Fruit fly (Drosophila melanogaster) whole organism, embryonic: ENCODE data around the gene Ssu72.

ENCODE experiments used
- Abd-B ChIP-seq: fragments of 200-800 bp; sonication (Bioruptor generic); optimal IDR thresholded peaks from 2 replicates; lab custom pipeline; 2018; ENCODE audit warnings: missing biosample characterization, mild to moderate bottlenecking, missing genetic modification characterization, moderate library complexity
- Aef1 ChIP-seq: fragments of 200-800 bp; sonication (Bioruptor generic); IDR thresholded peaks from 3 replicates; pipeline ENCODE4 v1.3.6; 2022; ENCODE audit warnings: missing biosample characterization, missing genetic modification characterization
- B-H1 ChIP-seq: fragments of 200-800 bp; sonication (Bioruptor generic); IDR thresholded peaks from 3 replicates; pipeline ENCODE4 v1.3.6; 2022; ENCODE audit warnings: missing biosample characterization, missing genetic modification characterization
- Blimp-1 ChIP-seq: fragments of 200-800 bp; sonication (Bioruptor generic); optimal IDR thresholded peaks from 3 replicates; lab custom pipeline; 2018; ENCODE audit warnings: missing biosample characterization, missing genetic modification characterization, mild to moderate bottlenecking, moderate library complexity, missing genetic modification reagents
- CG13775 ChIP-seq: fragments of 200-800 bp; sonication (Bioruptor generic); optimal IDR thresholded peaks from 3 replicates; lab custom pipeline; 2017; ENCODE audit warnings: missing biosample characterization, mild to moderate bottlenecking, missing genetic modification characterization
- CG14014 ChIP-seq: fragments of 200-800 bp; sonication (Bioruptor generic); IDR thresholded peaks from 2 replicates; pipeline ENCODE4 v1.3.6; 2022; ENCODE audit warnings: missing biosample characterization, missing genetic modification characterization
- CG14860 ChIP-seq: fragments of 200-800 bp; sonication (Bioruptor generic); IDR thresholded peaks from 3 replicates; pipeline ENCODE4 v1.3.6; 2022; ENCODE audit warnings: missing biosample characterization, missing genetic modification characterization; ENCODE audit not compliant: partially characterized antibody
- CG1602 ChIP-seq: fragments of 200-800 bp; sonication (Bioruptor generic); optimal IDR thresholded peaks from 3 replicates; lab custom pipeline; 2016; ENCODE audit warnings: missing biosample characterization, missing genetic modification characterization
- CG17802 ChIP-seq: fragments of 200-800 bp; sonication (Bioruptor generic); optimal IDR thresholded peaks from 2 replicates; lab custom pipeline; 2018; ENCODE audit warnings: missing biosample characterization, mild to moderate bottlenecking, missing genetic modification characterization, moderate library complexity
- CG1832 ChIP-seq: fragments of 200-800 bp; sonication (Bioruptor generic); optimal IDR thresholded peaks from 2 replicates; lab custom pipeline; 2017; ENCODE audit warnings: missing biosample characterization, mild to moderate bottlenecking, missing genetic modification characterization, inconsistent platforms
- CG18476 ChIP-seq: fragments of 200-800 bp; sonication (Bioruptor generic); optimal IDR thresholded peaks from 2 replicates; lab custom pipeline; 2016; ENCODE audit warnings: missing biosample characterization, mild to moderate bottlenecking, missing genetic modification characterization
- CG31365 ChIP-seq: fragments of 200-800 bp; sonication (Bioruptor generic); optimal IDR thresholded peaks from 2 replicates; lab custom pipeline; 2018; ENCODE audit warnings: missing biosample characterization, mild to moderate bottlenecking, missing genetic modification characterization
- CG3281 ChIP-seq: fragments of 200-800 bp; sonication (Bioruptor generic); optimal IDR thresholded peaks from 3 replicates; lab custom pipeline; 2017; ENCODE audit warnings: missing biosample characterization, mild to moderate bottlenecking, missing genetic modification characterization
- CG4404 ChIP-seq: fragments of 200-800 bp; sonication (Bioruptor generic); IDR thresholded peaks from 2 replicates; pipeline ENCODE4 v1.3.6; 2022; ENCODE audit warnings: missing biosample characterization, missing genetic modification characterization
- CG6689 ChIP-seq: fragments of 200-800 bp; sonication (Bioruptor generic); IDR thresholded peaks from 2 replicates; pipeline ENCODE4 v1.3.6; 2022; ENCODE audit warnings: missing biosample characterization, missing genetic modification characterization
- CG7271 ChIP-seq: fragments of 200-800 bp; sonication (Bioruptor generic); optimal IDR thresholded peaks from 2 replicates; lab custom pipeline; 2018; ENCODE audit warnings: missing biosample characterization, mild to moderate bottlenecking, missing genetic modification characterization, moderate library complexity
- CG7357 ChIP-seq: fragments of 200-800 bp; sonication (Bioruptor generic); IDR thresholded peaks from 3 replicates; pipeline ENCODE4 v1.3.6; 2022; ENCODE audit warnings: missing biosample characterization, missing genetic modification characterization
- CG9797 ChIP-seq: fragments of 200-800 bp; sonication (Bioruptor generic); optimal IDR thresholded peaks from 3 replicates; lab custom pipeline; 2018; ENCODE audit warnings: missing biosample characterization, mild to moderate bottlenecking, missing genetic modification characterization
- CoRest ChIP-seq: fragments of 200-800 bp; sonication (Bioruptor generic); optimal IDR thresholded peaks from 3 replicates; lab custom pipeline; 2018; ENCODE audit warnings: missing biosample characterization, mild to moderate bottlenecking, missing genetic modification characterization, moderate library complexity
- CrebB ChIP-seq: fragments of 200-800 bp; sonication (Bioruptor generic); optimal IDR thresholded peaks from 3 replicates; lab custom pipeline; 2018; ENCODE audit warnings: missing biosample characterization, mild to moderate bottlenecking, missing genetic modification characterization
- Doc2 ChIP-seq: fragments of 200-800 bp; sonication (Bioruptor generic); IDR thresholded peaks from 2 replicates; pipeline ENCODE4 v1.3.6; 2022; ENCODE audit warnings: missing biosample characterization, missing genetic modification characterization
- Ets97D ChIP-seq: fragments of 200-800 bp; sonication (Bioruptor generic); optimal IDR thresholded peaks from 3 replicates; lab custom pipeline; 2016; ENCODE audit warnings: missing biosample characterization, missing genetic modification characterization
- Fer3 ChIP-seq: fragments of 200-800 bp; sonication (Bioruptor generic); optimal IDR thresholded peaks from 2 replicates; lab custom pipeline; 2018; ENCODE audit warnings: missing biosample characterization, mild to moderate bottlenecking, missing genetic modification characterization, moderate library complexity
- Gsc ChIP-seq: fragments of 200-800 bp; sonication (Bioruptor generic); IDR thresholded peaks from 2 replicates; pipeline ENCODE4 v1.3.6; 2022; ENCODE audit warnings: missing biosample characterization, missing genetic modification characterization
- HLH4C ChIP-seq: fragments of 200-800 bp; sonication (Bioruptor generic); IDR thresholded peaks from 3 replicates; pipeline ENCODE4 v1.3.6; 2022; ENCODE audit warnings: missing biosample characterization, missing genetic modification characterization; ENCODE audit not compliant: partially characterized antibody
- MTF-1 ChIP-seq: fragments of 200-800 bp; sonication (Bioruptor generic); optimal IDR thresholded peaks from 2 replicates; lab custom pipeline; 2018; ENCODE audit warnings: missing biosample characterization, mild to moderate bottlenecking, missing genetic modification characterization, borderline replicate concordance
- Neu2 ChIP-seq: fragments of 200-800 bp; sonication (Bioruptor generic); optimal IDR thresholded peaks from 3 replicates; lab custom pipeline; 2016; ENCODE audit warnings: missing biosample characterization, missing genetic modification characterization, borderline replicate concordance
- Side ChIP-seq: fragments of 200-800 bp; sonication (Bioruptor generic); optimal IDR thresholded peaks from 2 replicates; lab custom pipeline; 2016; ENCODE audit warnings: missing biosample characterization, missing genetic modification characterization
- Sox100B ChIP-seq: fragments of 200-800 bp; sonication (Bioruptor generic); optimal IDR thresholded peaks from 3 replicates; lab custom pipeline; 2018; ENCODE audit warnings: missing biosample characterization, mild to moderate bottlenecking, missing genetic modification characterization
- Sox102F ChIP-seq: fragments of 200-800 bp; sonication (Bioruptor generic); optimal IDR thresholded peaks from 2 replicates; lab custom pipeline; 2018; ENCODE audit warnings: missing biosample characterization, mild to moderate bottlenecking, missing genetic modification characterization, moderate library complexity
- Tbp ChIP-seq: fragments of >200 bp; optimal IDR thresholded peaks from 2 replicates; lab custom pipeline; 2018; ENCODE audit warnings: missing biosample characterization, missing genetic modification characterization
- Usf ChIP-seq: fragments of 200-800 bp; sonication (Bioruptor generic); optimal IDR thresholded peaks from 2 replicates; lab custom pipeline; 2017; ENCODE audit warnings: missing genotype, missing biosample characterization, missing genetic modification characterization
- abd-A ChIP-seq: fragments of 200-800 bp; sonication (Bioruptor generic); optimal IDR thresholded peaks from 3 replicates; lab custom pipeline; 2019; ENCODE audit warnings: missing biosample characterization, mild to moderate bottlenecking, missing genetic modification characterization, moderate library complexity
- bab2 ChIP-seq: fragments of 200-800 bp; sonication (Bioruptor generic); optimal IDR thresholded peaks from 2 replicates; lab custom pipeline; 2016; ENCODE audit warnings: missing biosample characterization, missing genetic modification characterization
- ci ChIP-seq: fragments of 200-800 bp; sonication (Bioruptor generic); IDR thresholded peaks from 3 replicates; pipeline ENCODE4 v1.3.6; 2022; ENCODE audit warnings: missing biosample characterization, missing genetic modification characterization
- cwo ChIP-seq: fragments of 200-800 bp; sonication (Bioruptor generic); optimal IDR thresholded peaks from 3 replicates; lab custom pipeline; 2017; ENCODE audit warnings: missing biosample characterization, missing genetic modification characterization, mild to moderate bottlenecking, moderate library complexity, missing genetic modification reagents
- dan ChIP-seq: fragments of 200-800 bp; sonication (Bioruptor generic); IDR thresholded peaks from 2 replicates; pipeline ENCODE4 v1.3.6; 2022; ENCODE audit warnings: missing biosample characterization, missing genetic modification characterization
- ems ChIP-seq: fragments of 200-800 bp; sonication (Bioruptor generic); optimal IDR thresholded peaks from 3 replicates; lab custom pipeline; 2016; ENCODE audit warnings: missing biosample characterization, missing genetic modification characterization
- esg ChIP-seq: fragments of 200-800 bp; sonication (Bioruptor generic); conservative IDR thresholded peaks from 2 replicates; pipeline ENCODE4 v1.3.6; 2022; ENCODE audit warnings: missing biosample characterization, missing genetic modification characterization
- eve ChIP-seq, 2 experiments: fragments of >200 bp; optimal IDR thresholded peaks; 2 replicates each; lab custom pipeline; 2017; ENCODE audit warnings: missing biosample characterization in 2 of 2, missing genetic modification characterization in 2 of 2
- ftz-f1 ChIP-seq: fragments of 200-800 bp; sonication (Bioruptor generic); optimal IDR thresholded peaks from 2 replicates; lab custom pipeline; 2016; ENCODE audit warnings: missing biosample characterization, missing genetic modification characterization
- ham ChIP-seq: fragments of 200-800 bp; sonication (Bioruptor generic); IDR thresholded peaks from 2 replicates; pipeline ENCODE4 v1.3.6; 2022; ENCODE audit warnings: missing biosample characterization, missing genetic modification characterization
- ind ChIP-seq: fragments of 200-800 bp; sonication (Bioruptor generic); optimal IDR thresholded peaks from 3 replicates; lab custom pipeline; 2016; ENCODE audit warnings: missing biosample characterization, missing genetic modification characterization
- kni ChIP-seq: fragments of 200-800 bp; sonication (Bioruptor generic); optimal IDR thresholded peaks from 3 replicates; lab custom pipeline; 2017; ENCODE audit warnings: mild to moderate bottlenecking, missing biosample characterization, missing genetic modification reagents, missing genetic modification characterization
- lbe ChIP-seq: fragments of 200-800 bp; sonication (Bioruptor generic); optimal IDR thresholded peaks from 2 replicates; lab custom pipeline; 2016; ENCODE audit warnings: missing biosample characterization, mild to moderate bottlenecking, missing genetic modification characterization
- salm ChIP-seq: fragments of 200-800 bp; sonication (Bioruptor generic); optimal IDR thresholded peaks from 2 replicates; lab custom pipeline; 2018; ENCODE audit warnings: missing biosample characterization, mild to moderate bottlenecking, missing genetic modification characterization
- ssp ChIP-seq: fragments of 200-800 bp; sonication (Bioruptor generic); IDR thresholded peaks from 2 replicates; pipeline ENCODE4 v1.3.6; 2022; ENCODE audit warnings: missing biosample characterization, missing genetic modification characterization
- stc ChIP-seq: fragments of 200-800 bp; sonication (Bioruptor generic); IDR thresholded peaks from 2 replicates; pipeline ENCODE4 v1.3.6; 2022; ENCODE audit warnings: missing biosample characterization, missing genetic modification characterization
- unpg ChIP-seq: fragments of 200-800 bp; sonication (Bioruptor generic); optimal IDR thresholded peaks from 3 replicates; lab custom pipeline; 2018; ENCODE audit warnings: missing biosample characterization, mild to moderate bottlenecking, missing genetic modification characterization, moderate library complexity
- wek ChIP-seq: fragments of 200-800 bp; sonication (Bioruptor generic); optimal IDR thresholded peaks from 3 replicates; lab custom pipeline; 2018; ENCODE audit warnings: missing biosample characterization, mild to moderate bottlenecking, missing genetic modification characterization, moderate library complexity

Gene Ssu72

dm6 chrX:19645873-19646541 lies 18.4 kb upstream of the Ssu72 start, which contains the start of gene Arp10 (continued):
- no peak for TF ChIP-seq CG3281
- TF ChIP-seq CG6689 (GFP tag; lab: Robert Waterston, UW): no peak; the same call in 1 of the 2 replicates
- TF ChIP-seq wek (GFP tag; lab: Kevin White, UChicago): no peak
- TF ChIP-seq CG7357 (GFP tag; lab: Robert Waterston, UW): peak; percentile 91
- no peak for TF ChIP-seq CG18476
- no peak for TF ChIP-seq Gsc
- TF ChIP-seq ssp (GFP tag; lab: Robert Waterston, UW): peak; percentile 92
- TF ChIP-seq Doc2 (GFP tag; lab: Robert Waterston, UW): no peak
- TF ChIP-seq Sox100B (GFP tag; lab: Kevin White, UChicago): no peak
- TF ChIP-seq ind (GFP tag; lab: Kevin White, UChicago): peak; percentile 0
- TF ChIP-seq CrebB (tag; lab: Kevin White, UChicago): no peak
- no peak for TF ChIP-seq ci (GFP tag; lab: Robert Waterston, UW)
- peak; percentile 18 for TF ChIP-seq CG9797 (GFP tag; lab: Kevin White, UChicago)
- no peak for TF ChIP-seq eve (GFP tag; optimal IDR thresholded peaks at IDR 0.05; lab: Kevin White, UChicago)
- no peak for TF ChIP-seq stc (GFP tag; lab: Robert Waterston, UW)
- no peak for TF ChIP-seq Neu2 (GFP tag; lab: Kevin White, UChicago)
- TF ChIP-seq Sox102F (GFP tag; lab: Kevin White, UChicago): no peak
- no peak for TF ChIP-seq Side (GFP tag; lab: Kevin White, UChicago)
- no peak for TF ChIP-seq ems
- peak; percentile 23 for TF ChIP-seq bab2 (GFP tag; lab: Kevin White, UChicago)
- peak; percentile 26 for TF ChIP-seq CoRest (tag; lab: Kevin White, UChicago)
- no peak for TF ChIP-seq ham (GFP tag; lab: Robert Waterston, UW)
- no peak for TF ChIP-seq CG14860 (GFP tag; lab: Robert Waterston, UW)
- TF ChIP-seq CG14014 (GFP tag; lab: Robert Waterston, UW): 0 out of 2 replicates have a peak, but pooled peaks have one; percentile 9
- TF ChIP-seq ftz-f1 (GFP tag; lab: Kevin White, UChicago): no peak
- peak; percentile 15 for TF ChIP-seq Ets97D
- TF ChIP-seq CG13775 (GFP tag; lab: Kevin White, UChicago): no peak
- no peak for TF ChIP-seq unpg
- no peak for TF ChIP-seq HLH4C (GFP tag; lab: Robert Waterston, UW)
- TF ChIP-seq CG31365: no peak
- peak; percentile 29 for TF ChIP-seq Fer3 (tag; lab: Kevin White, UChicago)
- no peak for TF ChIP-seq CG1832 (GFP tag; lab: Kevin White, UChicago)
- TF ChIP-seq cwo (GFP tag; lab: Kevin White, UChicago): no peak
- no peak for TF ChIP-seq esg (GFP tag; lab: Robert Waterston, UW)
- no peak for TF ChIP-seq lbe (GFP tag; lab: Kevin White, UChicago)
- no peak for TF ChIP-seq CG7271 (tag; lab: Kevin White, UChicago)
- no peak for TF ChIP-seq Tbp
- no peak for TF ChIP-seq MTF-1 (GFP tag; lab: Kevin White, UChicago)
- TF ChIP-seq B-H1 (GFP tag; lab: Robert Waterston, UW): no peak
- no peak for TF ChIP-seq salm (tag; lab: Kevin White, UChicago)
- no peak for TF ChIP-seq CG4404 (GFP tag; lab: Robert Waterston, UW)
- TF ChIP-seq CG17802 (tag; lab: Kevin White, UChicago): peak; percentile 83
- TF ChIP-seq kni (GFP tag; lab: Kevin White, UChicago): no peak
- no peak for TF ChIP-seq CG1602 (GFP tag; lab: Kevin White, UChicago)
- TF ChIP-seq Aef1: no peak
- TF ChIP-seq Blimp-1 (GFP tag; lab: Kevin White, UChicago): no peak
- no peak for TF ChIP-seq Usf
- TF ChIP-seq Abd-B (GFP tag; lab: Kevin White, UChicago): no peak
- TF ChIP-seq dan (GFP tag; lab: Robert Waterston, UW): no peak
- TF ChIP-seq abd-A (tag; lab: Kevin White, UChicago): no peak
